Worm (Caenorhabditis elegans) whole organism, early embryonic: ENCODE data around the gene F43G6.16.
"Not testable (repeated sequence)": the region's sequence is repeated elsewhere in the genome, so short reads cannot be mapped to it uniquely, and the experiment has no call there.

Experiments
- B0310.2 ChIP-seq: sonication (generic microtip); optimal IDR thresholded peaks from 2 replicates; lab custom pipeline; 2016; ENCODE audit warnings: mild to moderate bottlenecking, missing genetic modification characterization, missing compliant biosample characterization
- aly-1 ChIP-seq: sonication (generic microtip); optimal IDR thresholded peaks from 2 replicates; lab custom pipeline; 2016; ENCODE audit warnings: missing genetic modification characterization, missing compliant biosample characterization
- ceh-13 ChIP-seq: fragments of 200-800 bp; sonication (Bioruptor generic); optimal IDR thresholded peaks from 2 replicates; lab custom pipeline; 2018; ENCODE audit warnings: mild to moderate bottlenecking, missing genetic modification characterization, missing compliant biosample characterization
- hnd-1 ChIP-seq: sonication (generic microtip); optimal IDR thresholded peaks from 2 replicates; lab custom pipeline; 2016; ENCODE audit warnings: missing genetic modification characterization, missing compliant biosample characterization
- sea-1 ChIP-seq: fragments of 200-800 bp; sonication (Bioruptor generic); conservative IDR thresholded peaks from 2 replicates; pipeline ENCODE4 v1.3.6; 2022; ENCODE audit warnings: missing genetic modification characterization, missing compliant biosample characterization
- tbx-11 ChIP-seq: fragments of 200-800 bp; sonication (Bioruptor generic); IDR thresholded peaks from 2 replicates; pipeline ENCODE4 v1.3.6; 2022; ENCODE audit warnings: missing genetic modification characterization, missing compliant biosample characterization

DNA sequence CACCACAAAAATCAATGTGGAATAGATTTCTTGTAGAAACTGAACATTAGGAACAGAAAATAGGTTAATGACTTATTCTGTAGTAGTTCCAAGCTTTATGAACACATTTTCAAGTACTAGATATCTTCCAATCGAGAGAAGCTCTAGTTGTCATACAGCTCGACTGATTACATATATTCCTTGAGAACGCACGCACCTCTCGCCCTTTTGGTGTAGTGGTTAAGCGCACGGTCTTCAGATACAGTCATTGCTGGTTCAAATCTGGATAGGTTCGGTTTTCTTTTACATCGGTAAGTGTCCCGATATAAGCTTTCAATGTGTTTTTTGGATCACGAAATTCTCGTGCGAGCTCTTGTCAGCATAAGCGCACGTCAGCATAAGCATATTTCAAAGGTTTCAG, 42.2 kb upstream of the F43G6.16 start:
- TF ChIP-seq ceh-13 (GFP tag; lab: Kevin White, UChicago); aly-1 (tag; lab: Kevin White, UChicago); sea-1 (GFP tag; lab: Robert Waterston, UW); B0310.2 (tag; lab: Kevin White, UChicago); hnd-1 (tag; lab: Kevin White, UChicago): not testable (repeated sequence)
- 0 out of 2 replicates have a peak, but pooled peaks have one; percentile 51 for TF ChIP-seq tbx-11 (GFP tag; lab: Robert Waterston, UW)
